Fruit fly (Drosophila melanogaster) whole organism, prepupa: ENCODE results near the gene Osi15.

Source experiments
- Blimp-1 ChIP-seq: fragments of 200-800 bp; sonication (Bioruptor generic); optimal IDR thresholded peaks from 3 replicates; lab custom pipeline; 2017; ENCODE audit warnings: missing biosample characterization, missing genetic modification characterization, mild to moderate bottlenecking, moderate library complexity, missing genetic modification reagents
- CG15336 ChIP-seq: fragments of 200-800 bp; sonication (Bioruptor generic); IDR thresholded peaks from 2 replicates; pipeline ENCODE4 v1.3.6; 2022; ENCODE audit warnings: missing biosample characterization, missing genetic modification characterization
- CG16779 ChIP-seq: fragments of 200-800 bp; sonication (Bioruptor generic); optimal IDR thresholded peaks from 3 replicates; lab custom pipeline; 2017; ENCODE audit warnings: missing biosample characterization, mild to moderate bottlenecking, missing genetic modification characterization
- CG31627 ChIP-seq: fragments of 200-800 bp; sonication (Bioruptor generic); optimal IDR thresholded peaks from 3 replicates; lab custom pipeline; 2016; ENCODE audit warnings: missing biosample characterization, missing genetic modification characterization
- CG6276 ChIP-seq: fragments of 200-800 bp; sonication (Bioruptor generic); optimal IDR thresholded peaks from 2 replicates; lab custom pipeline; 2017; ENCODE audit warnings: missing biosample characterization, mild to moderate bottlenecking, missing genetic modification characterization
- CG6854 ChIP-seq: fragments of 200-800 bp; sonication (Bioruptor generic); optimal IDR thresholded peaks from 2 replicates; lab custom pipeline; 2017; ENCODE audit warnings: missing biosample characterization, mild to moderate bottlenecking, missing genetic modification characterization
- CG8319 ChIP-seq: fragments of 200-800 bp; sonication (Bioruptor generic); optimal IDR thresholded peaks from 3 replicates; lab custom pipeline; 2016; ENCODE audit warnings: missing biosample characterization, missing genetic modification characterization
- Eip75B ChIP-seq: fragments of 200-800 bp; sonication (Bioruptor generic); optimal IDR thresholded peaks from 3 replicates; lab custom pipeline; 2016; ENCODE audit warnings: missing biosample characterization, missing genetic modification characterization
- Ets96B ChIP-seq: fragments of 200-800 bp; optimal IDR thresholded peaks from 2 replicates; lab custom pipeline; 2019; ENCODE audit warnings: missing biosample characterization, mild to moderate bottlenecking, missing genetic modification characterization, moderate library complexity
- Hr39 ChIP-seq: fragments of 200-800 bp; sonication (Bioruptor generic); optimal IDR thresholded peaks from 2 replicates; lab custom pipeline; 2016; ENCODE audit warnings: missing biosample characterization, missing genetic modification characterization
- OdsH ChIP-seq: fragments of 200-800 bp; sonication (Bioruptor generic); optimal IDR thresholded peaks from 3 replicates; lab custom pipeline; 2016; ENCODE audit warnings: missing biosample characterization, missing genetic modification characterization
- esn ChIP-seq: fragments of 200-800 bp; sonication (Bioruptor generic); optimal IDR thresholded peaks from 2 replicates; lab custom pipeline; 2016; ENCODE audit warnings: missing biosample characterization, mild to moderate bottlenecking, missing genetic modification characterization, moderate library complexity
- fd59A ChIP-seq: fragments of 200-800 bp; sonication (Bioruptor generic); optimal IDR thresholded peaks from 2 replicates; lab custom pipeline; 2017; ENCODE audit warnings: missing biosample characterization, mild to moderate bottlenecking, missing genetic modification characterization, missing genetic modification reagents

dm6 chr3R:6268657-6269056, 32.9 kb upstream of the Osi15 start, which contains the start of gene Osi11:
- no peak for TF ChIP-seq CG6854 (GFP tag; lab: Kevin White, UChicago)
- no peak for TF ChIP-seq Ets96B (tag; lab: Kevin White, UChicago)
- TF ChIP-seq Blimp-1 (GFP tag; lab: Kevin White, UChicago): no peak
- no peak for TF ChIP-seq Eip75B (GFP tag; lab: Kevin White, UChicago)
- TF ChIP-seq Hr39 (GFP tag; lab: Kevin White, UChicago): no peak
- no peak for TF ChIP-seq CG8319 (GFP tag; lab: Kevin White, UChicago)
- TF ChIP-seq esn (GFP tag; lab: Kevin White, UChicago): no peak
- no peak for TF ChIP-seq OdsH (GFP tag; lab: Kevin White, UChicago)
- no peak for TF ChIP-seq CG6276 (GFP tag; lab: Kevin White, UChicago)
- no peak for TF ChIP-seq CG15336 (GFP tag; lab: Robert Waterston, UW)
- no peak for TF ChIP-seq fd59A (GFP tag; lab: Kevin White, UChicago)
- TF ChIP-seq CG31627 (GFP tag; lab: Kevin White, UChicago): no peak
- TF ChIP-seq CG16779: no peak
